Fruit fly (Drosophila melanogaster): ENCODE measurements around the gene CG7990.
A peak's percentile ranks its signal among the peaks of the same experiment; 100 is the strongest.

The CG7990 gene

dm6 chrX:19159942-19160341 lies 41.8 kb downstream of the CG7990 start (continued):
- TF ChIP-seq fd102C (GFP tag; optimal IDR thresholded peaks at IDR 0.05) (no peak), CG34376 (GFP tag; optimal IDR thresholded peaks at IDR 0.05) (no peak), CG13296 (GFP tag; optimal IDR thresholded peaks at IDR 0.05) (no peak), ham (GFP tag; IDR thresholded peaks at IDR 0.05) (no peak), CG11695 (GFP tag; IDR thresholded peaks at IDR 0.05) (no peak), CG2116 (GFP tag; optimal IDR thresholded peaks at IDR 0.05) (no peak), run (tag; optimal IDR thresholded peaks at IDR 0.05) (no peak), CG16779 (GFP tag; IDR thresholded peaks at IDR 0.05) (no peak), CG2875 (GFP tag; optimal IDR thresholded peaks at IDR 0.05) (peak; percentile 15), NFAT (GFP tag; IDR thresholded peaks at IDR 0.05) (no peak), zen2 (GFP tag; IDR thresholded peaks at IDR 0.05; ENCODE audit: partially characterized antibody) (no peak), Nf-YB (GFP tag; optimal IDR thresholded peaks at IDR 0.05) (no peak), E2f2 (GFP tag; IDR thresholded peaks at IDR 0.05) (no peak), CG16815 (GFP tag; optimal IDR thresholded peaks at IDR 0.05) (no peak), Dek (tag; optimal IDR thresholded peaks at IDR 0.05) (no peak), sc (optimal IDR thresholded peaks at IDR 0.05) (no peak), sc (GFP tag; optimal IDR thresholded peaks at IDR 0.05) (no peak), nom (GFP tag; optimal IDR thresholded peaks at IDR 0.05) (no peak), Nf-YA (GFP tag; IDR thresholded peaks at IDR 0.05) (no peak), CG9437 (GFP tag; optimal IDR thresholded peaks at IDR 0.05) (no peak), CG10209 (GFP tag; optimal IDR thresholded peaks at IDR 0.05) (no peak), Ets65A (GFP tag) (no peak), wor (GFP tag; IDR thresholded peaks at IDR 0.05) (no peak), bigmax (GFP tag; optimal IDR thresholded peaks at IDR 0.05) (no peak), HmgD (GFP tag; optimal IDR thresholded peaks at IDR 0.05) (no peak), ranshi (GFP tag; IDR thresholded peaks at IDR 0.05) (no peak), CG4328 (GFP tag; optimal IDR thresholded peaks at IDR 0.05) (no peak), MESR4 (GFP tag; optimal IDR thresholded peaks at IDR 0.05) (no peak), p53 (GFP tag; optimal IDR thresholded peaks at IDR 0.05) (no peak), slou (GFP tag; optimal IDR thresholded peaks at IDR 0.05) (no peak), CG15696 (tag; optimal IDR thresholded peaks at IDR 0.05) (no peak), trh (GFP tag; optimal IDR thresholded peaks at IDR 0.05) (no peak), zfh2 (GFP tag; optimal IDR thresholded peaks at IDR 0.05) (no peak), CG13775 (GFP tag; optimal IDR thresholded peaks at IDR 0.05) (no peak), Ptx1 (GFP tag; IDR thresholded peaks at IDR 0.05) (no peak), eyg (GFP tag; optimal IDR thresholded peaks at IDR 0.05) (no peak), prd (optimal IDR thresholded peaks at IDR 0.05) (no peak), prd (GFP tag; IDR thresholded peaks at IDR 0.05) (no peak), CG13424 (tag; optimal IDR thresholded peaks at IDR 0.05) (peak; percentile 10), D (optimal IDR thresholded peaks at IDR 0.05) (no peak), D (GFP tag; optimal IDR thresholded peaks at IDR 0.05) (peak; percentile 15), pita (GFP tag; optimal IDR thresholded peaks at IDR 0.05) (no peak), Chrac-16 (GFP tag; optimal IDR thresholded peaks at IDR 0.05) (no peak), sd (tag; optimal IDR thresholded peaks at IDR 0.05) (no peak), CG8765 (GFP tag; IDR thresholded peaks at IDR 0.05) (no peak), CG10267 (tag; optimal IDR thresholded peaks at IDR 0.05) (peak; percentile 29), Xrp1 (GFP tag; IDR thresholded peaks at IDR 0.05) (peak; percentile 50; the same call in 1 of the 2 replicates), fd64A (GFP tag; optimal IDR thresholded peaks at IDR 0.05) (no peak), tio (GFP tag; optimal IDR thresholded peaks at IDR 0.05) (no peak), kay (GFP tag; optimal IDR thresholded peaks at IDR 0.05) (no peak), Ada2b (GFP tag; IDR thresholded peaks at IDR 0.05) (no peak), btn (GFP tag; optimal IDR thresholded peaks at IDR 0.05) (no peak), Sox100B (GFP tag; optimal IDR thresholded peaks at IDR 0.05) (peak; percentile 19)

All from whole organism, embryonic.